Fruit fly (Drosophila melanogaster): Measurements from ENCODE around the gene CG14645.

CG14645 gene

DNA sequence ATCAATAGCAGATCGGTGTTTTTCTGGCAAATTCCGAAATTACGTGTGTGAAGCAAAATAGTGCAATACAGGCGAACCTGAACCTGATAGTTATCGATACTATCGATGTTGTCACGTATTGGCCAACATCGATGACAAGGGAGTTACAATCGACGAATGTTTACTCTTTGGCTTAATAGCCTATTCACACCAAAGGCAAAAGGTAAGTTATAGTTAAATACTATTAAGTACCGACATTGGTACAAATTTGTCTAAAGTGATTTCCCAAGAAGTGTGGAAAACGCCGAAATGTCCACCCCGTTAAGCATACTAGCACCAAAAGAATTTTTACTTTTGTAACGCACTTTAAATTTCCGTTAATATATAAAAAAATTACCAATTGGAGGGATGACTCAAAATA is 934 bp upstream of the CG14645 start, which contains the start of gene CG9776:
Gene CG9776 (minus strand): TSS at position 108 of the 400 bp plus-strand sequence.
- no peak for TF ChIP-seq Myc (optimal IDR thresholded peaks at IDR 0.05)
- TF ChIP-seq insv (optimal IDR thresholded peaks at IDR 0.05): no peak
- TF ChIP-seq h (optimal IDR thresholded peaks at IDR 0.05): no peak
- no peak for TF ChIP-seq ttk (optimal IDR thresholded peaks at IDR 0.05)
- no peak for TF ChIP-seq Sin3A (optimal IDR thresholded peaks at IDR 0.05)
- TF ChIP-seq psq (optimal IDR thresholded peaks at IDR 0.05): no peak

DNA sequence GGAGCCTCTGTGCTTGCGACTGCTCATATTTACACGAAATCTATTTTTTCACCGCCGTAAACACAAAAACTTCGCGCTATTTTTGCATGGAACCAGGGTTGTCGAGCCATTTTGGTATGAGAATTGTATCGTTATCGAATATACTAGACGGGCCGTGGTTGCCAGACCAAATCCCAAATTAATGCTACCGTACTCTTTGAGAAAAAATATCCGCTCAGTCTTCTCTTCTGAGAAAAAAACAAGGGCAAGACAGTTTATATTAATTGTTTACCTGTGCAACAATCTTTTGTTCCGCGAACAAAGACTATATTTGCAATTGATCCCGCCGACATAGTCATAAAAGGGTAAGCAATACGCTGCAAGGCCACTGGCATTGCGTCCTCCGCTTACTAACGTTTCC is 2.7 kb downstream of the CG14645 start, which contains the start of the genes Skp2 and CG1103:
Gene Skp2 (minus strand): TSS at position 95 of the 400 bp plus-strand sequence.
Gene CG1103 (plus strand): TSS at position 176 of the 400 bp plus-strand sequence.
- no peak for TF ChIP-seq Sin3A (optimal IDR thresholded peaks at IDR 0.05)
- TF ChIP-seq Myc (optimal IDR thresholded peaks at IDR 0.05): no peak

DNA sequence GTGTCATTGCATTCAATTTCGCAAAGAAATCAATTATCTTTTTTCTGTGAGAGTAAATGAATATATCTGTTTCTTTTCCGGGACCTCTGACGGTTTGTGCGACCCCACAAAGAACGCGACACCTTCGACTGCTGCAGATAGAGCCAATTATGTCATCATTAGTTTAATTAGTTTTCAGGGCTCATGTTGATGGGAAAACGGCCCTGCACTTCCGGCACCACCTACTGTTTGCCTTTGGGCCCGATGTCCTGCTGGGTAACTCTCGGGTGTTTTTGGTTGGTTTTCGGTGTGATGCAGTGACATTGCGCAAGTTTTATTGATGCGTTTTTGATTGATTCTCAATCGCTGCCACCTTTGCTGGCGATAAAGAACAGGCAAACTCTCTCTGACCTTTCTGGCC is 5.3 kb downstream of the CG14645 start:
- TF ChIP-seq insv (optimal IDR thresholded peaks at IDR 0.05): no peak
- TF ChIP-seq psq (optimal IDR thresholded peaks at IDR 0.05): no peak
- no peak for TF ChIP-seq ttk (optimal IDR thresholded peaks at IDR 0.05)
- no peak for TF ChIP-seq h (optimal IDR thresholded peaks at IDR 0.05)
- TF ChIP-seq Myc (optimal IDR thresholded peaks at IDR 0.05): no peak
- no peak for TF ChIP-seq Sin3A (optimal IDR thresholded peaks at IDR 0.05)

DNA sequence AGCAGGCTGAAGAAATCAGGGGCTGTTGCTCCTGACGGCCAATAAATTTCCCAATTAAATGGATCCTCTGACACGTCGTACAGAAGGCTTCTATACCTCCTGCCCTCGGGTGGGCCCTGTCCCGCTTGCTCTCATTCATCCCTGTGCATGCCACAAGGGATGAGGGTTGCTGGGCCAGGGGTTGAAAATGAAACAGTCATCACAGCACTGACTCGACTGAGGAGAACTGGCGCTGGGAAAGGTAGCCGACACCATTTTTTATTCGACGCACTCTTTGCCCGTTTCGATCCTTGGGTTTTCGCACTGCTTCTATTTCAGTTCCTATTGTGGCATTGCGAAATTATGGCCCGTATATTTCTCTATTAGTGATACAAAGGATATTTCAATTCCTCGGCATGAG is 6.3 kb downstream of the CG14645 start:
- TF ChIP-seq Myc (optimal IDR thresholded peaks at IDR 0.05) (no peak), psq (optimal IDR thresholded peaks at IDR 0.05) (no peak), insv (optimal IDR thresholded peaks at IDR 0.05) (no peak), Sin3A (optimal IDR thresholded peaks at IDR 0.05) (no peak), h (optimal IDR thresholded peaks at IDR 0.05) (no peak), ttk (optimal IDR thresholded peaks at IDR 0.05) (no peak)

DNA sequence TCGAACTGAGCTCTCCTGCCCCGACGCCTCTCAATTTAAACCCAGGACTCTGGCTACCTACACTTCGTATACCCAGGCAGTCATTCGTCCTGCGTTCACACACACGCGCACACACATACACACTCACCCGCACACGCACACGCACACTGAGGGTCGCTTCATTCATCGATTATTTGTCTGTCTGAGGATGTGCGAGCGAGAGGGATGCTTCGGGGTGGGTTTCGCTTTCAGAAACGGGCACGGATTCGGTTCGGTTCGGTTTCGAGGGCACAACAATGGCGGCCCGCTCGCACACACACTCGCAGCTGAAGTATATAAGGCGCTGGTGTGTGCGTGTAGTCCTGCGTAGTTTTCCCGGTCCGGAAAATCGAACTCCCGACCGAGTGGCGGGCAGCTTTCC is 11.7 kb downstream of the CG14645 start, which contains the start of gene hkb:
Gene hkb (minus strand): TSS at position 11 of the 400 bp plus-strand sequence.
- TF ChIP-seq insv (optimal IDR thresholded peaks at IDR 0.05) (no peak), Myc (optimal IDR thresholded peaks at IDR 0.05) (no peak), Sin3A (optimal IDR thresholded peaks at IDR 0.05) (no peak), ttk (optimal IDR thresholded peaks at IDR 0.05) (no peak)

DNA sequence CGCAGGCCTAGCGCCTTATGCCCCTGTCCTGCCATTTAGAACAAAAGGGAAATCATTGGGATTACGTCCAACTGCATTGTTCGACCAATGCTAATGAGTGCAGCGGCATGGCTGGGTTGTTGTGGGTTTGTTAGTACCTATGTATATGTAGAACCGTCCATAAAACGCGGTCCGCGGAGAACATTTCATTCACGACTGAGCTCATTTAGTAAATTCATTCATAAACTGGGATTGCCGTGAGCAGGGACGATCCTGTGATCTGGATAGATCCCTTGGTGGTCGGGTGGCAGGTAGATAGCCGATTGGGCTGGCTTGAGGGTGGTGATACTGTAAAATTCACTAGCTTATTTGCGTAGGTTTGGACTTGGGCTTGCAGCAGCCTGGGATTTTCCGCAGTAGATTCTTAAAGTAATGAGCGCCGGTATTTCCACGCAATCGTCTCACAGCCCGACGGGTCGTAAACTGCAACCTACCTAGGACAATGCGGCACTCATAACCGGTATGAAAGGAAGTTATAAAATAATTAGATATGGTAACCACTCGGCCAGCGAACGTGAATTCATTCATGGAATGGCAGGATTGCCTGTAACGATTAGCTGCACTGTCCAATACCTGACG is 13.4 kb downstream of the CG14645 start:
- TF ChIP-seq insv (optimal IDR thresholded peaks at IDR 0.05): no peak
- no peak for TF ChIP-seq psq (optimal IDR thresholded peaks at IDR 0.05)
- TF ChIP-seq Sin3A (optimal IDR thresholded peaks at IDR 0.05): no peak
- TF ChIP-seq ttk (optimal IDR thresholded peaks at IDR 0.05): no peak
- no peak for TF ChIP-seq h (optimal IDR thresholded peaks at IDR 0.05)
- TF ChIP-seq Myc (optimal IDR thresholded peaks at IDR 0.05): no peak

DNA sequence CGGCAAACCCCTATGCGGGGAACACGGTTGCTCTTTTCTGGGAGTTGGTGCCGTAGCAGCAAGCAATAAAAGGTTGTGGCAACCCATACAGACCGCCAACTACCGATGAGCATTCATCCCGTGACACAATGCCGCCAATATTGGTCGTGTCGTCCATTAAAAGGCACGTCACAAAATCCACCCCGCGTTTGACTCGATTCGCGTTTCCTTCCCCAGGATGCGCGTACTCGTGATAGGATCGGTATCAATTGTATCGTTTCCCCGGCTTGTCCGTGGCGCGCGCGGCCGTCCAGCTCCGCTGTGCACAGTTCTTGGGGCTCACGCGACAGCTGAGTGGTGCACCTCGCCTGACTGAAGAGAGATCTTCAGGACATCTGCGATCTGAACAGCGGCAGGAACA is 15.3 kb downstream of the CG14645 start:
- TF ChIP-seq Myc (optimal IDR thresholded peaks at IDR 0.05) (no peak), ttk (optimal IDR thresholded peaks at IDR 0.05) (no peak), psq (optimal IDR thresholded peaks at IDR 0.05) (no peak), insv (optimal IDR thresholded peaks at IDR 0.05) (no peak), Sin3A (optimal IDR thresholded peaks at IDR 0.05) (no peak), h (optimal IDR thresholded peaks at IDR 0.05) (no peak)

DNA sequence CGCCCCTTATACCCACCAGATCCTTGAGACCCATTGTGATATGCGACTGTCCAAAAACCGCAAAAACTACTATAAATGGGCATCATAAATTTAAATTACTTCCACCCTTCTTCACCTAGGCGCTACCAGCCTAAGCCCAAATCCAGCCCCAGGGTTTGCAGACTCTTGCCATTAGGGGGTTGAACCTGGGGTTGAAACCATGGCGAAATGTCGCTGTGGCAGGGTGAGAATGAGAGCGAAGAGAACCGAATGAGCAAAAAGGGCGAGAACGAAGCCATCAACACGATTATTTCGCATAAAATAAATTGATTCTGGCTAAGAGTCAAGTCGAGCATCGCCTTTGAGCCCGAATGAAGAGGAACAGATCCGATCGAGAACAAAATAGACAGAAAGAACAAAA is 18.7 kb downstream of the CG14645 start:
- TF ChIP-seq ttk (optimal IDR thresholded peaks at IDR 0.05) (no peak), insv (optimal IDR thresholded peaks at IDR 0.05) (no peak), Sin3A (optimal IDR thresholded peaks at IDR 0.05) (no peak), psq (optimal IDR thresholded peaks at IDR 0.05) (no peak), h (optimal IDR thresholded peaks at IDR 0.05) (no peak), Myc (optimal IDR thresholded peaks at IDR 0.05) (no peak)

DNA sequence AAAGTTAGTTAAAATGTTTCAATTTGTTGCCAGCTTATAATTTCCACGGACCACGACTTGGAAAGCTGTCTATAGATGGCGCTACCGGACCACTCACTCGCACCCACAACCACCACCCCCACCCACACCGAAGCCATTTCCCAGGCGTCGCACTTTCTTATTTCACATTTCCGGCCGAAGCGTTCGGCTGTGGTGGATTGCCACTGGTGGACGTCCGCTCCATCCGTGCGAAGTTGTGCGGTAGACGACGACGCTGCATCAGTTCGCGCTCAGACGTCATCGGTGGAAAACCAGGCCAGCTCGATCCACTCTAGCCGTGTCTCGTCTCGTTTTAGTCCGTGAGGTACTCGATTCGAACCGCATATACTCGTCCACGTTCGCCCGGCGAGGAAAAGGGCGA is 24.7 kb downstream of the CG14645 start, which contains the start of gene CG1090:
Gene CG1090 (plus strand): TSS at position 259 of the 400 bp plus-strand sequence.
- no peak for TF ChIP-seq insv (optimal IDR thresholded peaks at IDR 0.05)

DNA sequence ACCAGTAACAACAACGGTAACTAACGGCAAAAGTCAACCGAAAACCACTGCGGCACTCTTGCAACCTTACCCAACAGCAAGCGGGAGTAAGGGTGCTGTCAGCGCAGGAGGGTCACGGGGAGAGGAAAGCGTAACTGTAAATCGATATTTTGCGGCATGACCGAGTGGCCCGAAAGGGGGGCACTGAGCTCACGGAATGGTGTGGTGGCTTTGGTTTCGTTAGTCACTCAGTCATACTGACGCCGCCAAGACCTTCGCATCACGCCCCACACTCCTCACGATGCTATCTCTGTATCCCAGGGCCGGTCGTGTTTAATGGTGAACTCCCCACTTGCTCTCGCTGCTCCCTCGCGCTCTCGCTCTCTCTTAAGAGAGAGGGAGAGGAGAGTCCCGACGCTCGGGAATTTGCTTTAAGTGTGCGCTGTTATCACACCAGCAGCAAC is 25.8 kb downstream of the CG14645 start:
- TF ChIP-seq h (optimal IDR thresholded peaks at IDR 0.05) (no peak), Myc (optimal IDR thresholded peaks at IDR 0.05) (no peak), Sin3A (optimal IDR thresholded peaks at IDR 0.05) (no peak), psq (optimal IDR thresholded peaks at IDR 0.05) (no peak), insv (optimal IDR thresholded peaks at IDR 0.05) (no peak), ttk (optimal IDR thresholded peaks at IDR 0.05) (no peak)

DNA sequence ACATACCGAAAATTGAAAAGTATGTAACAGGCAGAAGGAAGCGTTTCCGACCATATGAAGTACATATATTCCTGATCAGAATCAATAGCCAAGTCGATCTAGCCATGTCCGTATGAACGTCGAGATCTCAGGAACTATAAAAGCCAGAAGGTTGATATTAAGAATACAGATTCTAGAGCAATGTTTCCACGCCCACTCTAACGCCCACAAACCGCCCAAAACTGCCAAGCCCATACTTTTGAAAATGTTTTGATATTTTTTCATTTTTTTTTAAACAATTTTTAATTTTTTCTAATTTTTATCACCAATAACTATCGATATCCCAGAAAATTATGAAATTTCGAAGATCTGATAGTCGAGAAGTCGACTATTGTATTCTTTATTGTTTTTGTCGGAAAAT is 27.1 kb downstream of the CG14645 start:
- TF ChIP-seq h (optimal IDR thresholded peaks at IDR 0.05) (no peak), psq (optimal IDR thresholded peaks at IDR 0.05) (no peak)

DNA sequence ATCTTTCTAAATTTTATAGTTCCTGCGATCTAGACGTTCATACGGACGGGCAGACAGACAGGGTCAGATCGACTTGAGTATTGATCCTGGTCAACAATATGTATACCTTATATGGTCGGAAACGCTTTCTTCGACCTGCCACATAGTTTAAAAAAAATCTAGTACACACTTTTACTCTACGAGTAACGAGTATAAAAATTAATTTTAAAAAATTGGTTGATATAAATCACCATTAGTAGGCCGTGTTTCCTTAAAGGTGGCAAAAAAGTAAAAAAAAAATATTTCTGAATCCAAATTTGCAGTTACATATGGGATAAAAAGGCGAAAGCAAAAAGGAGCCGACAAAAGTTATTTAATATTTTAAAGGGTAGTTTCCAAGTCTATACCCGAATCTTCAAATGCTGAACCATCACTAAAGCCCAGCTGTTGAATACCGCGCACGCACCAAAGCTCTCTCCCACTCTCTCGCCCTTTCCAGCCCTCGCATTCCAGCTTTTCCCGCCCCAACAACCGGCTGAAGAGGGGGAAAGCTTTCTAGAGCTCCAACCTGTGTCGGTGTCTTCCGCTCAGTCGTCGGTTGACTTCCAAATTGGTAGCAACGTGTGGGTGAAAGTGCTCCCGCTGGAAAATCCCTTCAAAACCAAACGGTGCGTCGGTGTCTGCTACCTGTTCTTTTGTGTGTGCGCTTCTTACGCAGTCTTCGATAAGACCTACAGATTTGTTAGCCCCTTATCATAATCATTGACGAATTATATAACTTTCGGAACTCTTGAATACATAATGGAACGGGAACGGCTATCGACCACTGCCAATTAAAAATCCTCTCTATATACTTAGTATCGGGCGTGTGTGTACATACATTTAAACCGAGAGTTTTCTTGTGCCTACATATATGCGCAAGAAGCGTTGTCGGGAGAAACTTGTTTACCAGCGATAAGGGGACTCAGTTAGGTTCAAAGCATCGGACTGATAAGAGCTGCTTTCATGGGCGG is 43.8 kb downstream of the CG14645 start, which contains the start of gene Sfxn1-3:
Gene Sfxn1-3 (plus strand): TSS at position 238 of the 992 bp plus-strand sequence.
- no peak for TF ChIP-seq Sin3A (optimal IDR thresholded peaks at IDR 0.05)
- no peak for TF ChIP-seq ttk (optimal IDR thresholded peaks at IDR 0.05)
- no peak for TF ChIP-seq psq (optimal IDR thresholded peaks at IDR 0.05)
- TF ChIP-seq Myc (optimal IDR thresholded peaks at IDR 0.05): no peak
- no peak for TF ChIP-seq insv (optimal IDR thresholded peaks at IDR 0.05)

Data from Kc167 (cell line).